Worm (Caenorhabditis elegans): ENCODE measurements around the gene F58H1.6.
A peak's percentile ranks its signal among the peaks of the same experiment; 100 is the strongest.

DNA sequence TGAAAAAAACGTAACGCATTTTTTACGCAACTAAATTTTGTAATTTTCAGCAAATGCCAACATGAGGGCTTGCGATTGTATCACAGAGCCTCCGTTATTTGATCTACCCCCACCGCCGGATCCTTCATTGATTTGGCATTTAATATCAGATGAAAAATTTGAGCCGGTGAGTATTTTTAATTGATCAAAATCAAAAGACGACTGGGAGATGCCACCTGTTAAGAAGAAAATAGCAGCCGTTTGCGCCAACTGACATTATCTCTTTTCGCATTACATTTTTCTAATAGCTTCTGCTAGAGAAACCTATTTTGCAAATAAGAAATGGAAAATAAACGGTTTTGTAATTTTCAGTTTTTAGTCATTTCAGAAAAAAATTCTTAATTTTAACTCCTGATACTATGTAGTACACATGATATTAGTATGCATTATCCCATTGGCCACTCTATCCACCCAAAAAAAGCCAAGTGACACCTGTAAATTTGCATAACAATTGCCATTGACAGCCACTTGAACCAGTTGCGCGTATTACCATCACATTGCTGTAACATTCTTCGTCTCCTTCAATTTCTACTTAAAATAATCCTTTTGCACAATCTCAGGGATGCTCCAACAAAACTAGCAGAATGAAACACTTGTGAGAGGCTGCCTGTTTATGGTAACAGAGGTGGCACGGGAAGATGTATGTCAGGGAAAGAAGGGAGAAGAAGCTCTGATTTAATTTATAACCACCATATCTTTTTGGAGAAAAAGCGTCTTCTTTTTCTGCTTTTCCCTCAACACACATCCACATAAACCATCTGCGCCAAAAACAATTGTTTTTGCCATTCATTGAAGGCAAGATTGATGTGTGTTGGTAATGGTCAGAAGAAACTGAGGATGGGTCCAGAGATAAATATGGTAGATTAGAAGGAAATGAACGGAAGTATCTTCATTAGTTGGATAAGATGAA is 16.2 kb downstream of the F58H1.6 start, which contains the start of gene F58H1.5:
- no peak for TF ChIP-seq scrt-1 (GFP tag; IDR thresholded peaks at IDR 0.05)
- TF ChIP-seq ama-1 (optimal IDR thresholded peaks at IDR 0.05) = peak; percentile 44
- TF ChIP-seq ets-7 (tag; optimal IDR thresholded peaks at IDR 0.05) = no peak
- TF ChIP-seq hnd-1 (tag; optimal IDR thresholded peaks at IDR 0.05) = no peak
- TF ChIP-seq ceh-36 (tag; optimal IDR thresholded peaks at IDR 0.05) = no peak
- TF ChIP-seq ceh-13 (GFP tag; optimal IDR thresholded peaks at IDR 0.05) = no peak
- TF ChIP-seq sea-1 (GFP tag; conservative IDR thresholded peaks at IDR 0.05) = no peak
